Worm (Caenorhabditis elegans) whole organism, young adult: Measurements from ENCODE around the gene srp-8.

Source experiments
- F33H1.4 ChIP-seq: fragments of 200-800 bp; sonication (Bioruptor generic); IDR thresholded peaks from 2 replicates; pipeline ENCODE4 v1.3.6; 2022; ENCODE audit warnings: missing genetic modification reagents, missing genetic modification characterization, missing compliant biosample characterization
- F39B2.1 ChIP-seq: fragments of 200-800 bp; sonication (Bioruptor generic); IDR thresholded peaks from 2 replicates; pipeline ENCODE4 v1.3.6; 2022; ENCODE audit warnings: missing genetic modification reagents, missing genetic modification characterization, missing compliant biosample characterization
- F49E8.2 ChIP-seq: sonication (generic microtip); optimal IDR thresholded peaks from 3 replicates; lab custom pipeline; 2017; ENCODE audit warnings: missing genetic modification characterization, mild to moderate bottlenecking, missing compliant biosample characterization, antibody characterized with exemption, moderate library complexity; ENCODE audit not compliant: insufficient read depth
- F52B5.7 ChIP-seq: sonication (generic microtip); optimal IDR thresholded peaks from 2 replicates; lab custom pipeline; 2016; ENCODE audit warnings: mild to moderate bottlenecking, missing genetic modification characterization, missing compliant biosample characterization
- F57C9.4 ChIP-seq: sonication (generic microtip); optimal IDR thresholded peaks from 2 replicates; lab custom pipeline; 2017; ENCODE audit warnings: mild to moderate bottlenecking, missing genetic modification characterization, missing compliant biosample characterization
- K11D2.4 ChIP-seq: fragments of 200-800 bp; sonication (Bioruptor generic); IDR thresholded peaks from 2 replicates; pipeline ENCODE4 v1.3.6; 2022; ENCODE audit warnings: missing genetic modification reagents, missing genetic modification characterization, missing compliant biosample characterization
- K12H6.12 ChIP-seq: fragments of 200-800 bp; sonication (Bioruptor generic); optimal IDR thresholded peaks from 2 replicates; lab custom pipeline; 2018; ENCODE audit warnings: mild to moderate bottlenecking, missing genetic modification characterization, missing compliant biosample characterization
- Y53G8AR.9 ChIP-seq: fragments of 200-800 bp; sonication (Bioruptor generic); conservative IDR thresholded peaks from 2 replicates; pipeline ENCODE4 v1.3.6; 2022; ENCODE audit warnings: missing genetic modification reagents, missing genetic modification characterization, missing compliant biosample characterization
- Y67H2A.10 ChIP-seq: fragments of 200-800 bp; sonication (Bioruptor generic); conservative IDR thresholded peaks from 2 replicates; pipeline ENCODE4 v1.3.6; 2022; ENCODE audit warnings: missing genetic modification reagents, missing genetic modification characterization, missing compliant biosample characterization
- aptf-2 ChIP-seq: fragments of 200-800 bp; sonication (Bioruptor generic); conservative IDR thresholded peaks from 2 replicates; pipeline ENCODE4 v1.3.6; 2022; ENCODE audit warnings: missing genetic modification reagents, missing genetic modification characterization, missing compliant biosample characterization
- atf-7 ChIP-seq: sonication (generic microtip); optimal IDR thresholded peaks from 2 replicates; lab custom pipeline; 2017; ENCODE audit warnings: mild to moderate bottlenecking, missing genetic modification characterization, missing compliant biosample characterization
- attf-3 ChIP-seq: fragments of 200-800 bp; sonication (Bioruptor generic); conservative IDR thresholded peaks from 2 replicates; pipeline ENCODE4 v1.3.6; 2022; ENCODE audit warnings: missing genetic modification reagents, missing genetic modification characterization, missing compliant biosample characterization
- attf-5 ChIP-seq: fragments of 200-800 bp; sonication (Bioruptor generic); optimal IDR thresholded peaks from 2 replicates; lab custom pipeline; 2018; ENCODE audit warnings: mild to moderate bottlenecking, missing genetic modification characterization, missing compliant biosample characterization
- attf-6 ChIP-seq: fragments of 200-800 bp; sonication (Bioruptor generic); IDR thresholded peaks from 2 replicates; pipeline ENCODE4 v1.3.6; 2022; ENCODE audit warnings: missing genetic modification reagents, missing genetic modification characterization, missing compliant biosample characterization
- cebp-2 ChIP-seq: fragments of 200-800 bp; sonication (Bioruptor generic); IDR thresholded peaks from 2 replicates; pipeline ENCODE4 v1.3.6; 2022; ENCODE audit warnings: missing genetic modification characterization, missing compliant biosample characterization
- ceh-27 ChIP-seq: fragments of 200-800 bp; sonication (Bioruptor generic); optimal IDR thresholded peaks from 2 replicates; lab custom pipeline; 2018; ENCODE audit warnings: mild to moderate bottlenecking, missing genetic modification characterization, moderate library complexity, missing compliant biosample characterization
- dox-1 ChIP-seq: fragments of 200-800 bp; sonication (Bioruptor generic); IDR thresholded peaks from 2 replicates; pipeline ENCODE4 v1.3.6; 2022; ENCODE audit warnings: missing genetic modification reagents, missing genetic modification characterization, missing compliant biosample characterization
- dpl-1 ChIP-seq: fragments of 150-350 bp; optimal IDR thresholded peaks from 2 replicates; lab custom pipeline; 2014; ENCODE audit warnings: missing biosample characterization, missing genetic modification reagents, missing genetic modification characterization
- efl-1 ChIP-seq: fragments of 150-350 bp; optimal IDR thresholded peaks from 2 replicates; lab custom pipeline; 2014; ENCODE audit warnings: missing biosample characterization, missing genetic modification reagents, missing genetic modification characterization
- egl-18 ChIP-seq: fragments of 200-800 bp; sonication (Bioruptor generic); IDR thresholded peaks from 2 replicates; pipeline ENCODE4 v1.3.6; 2022; ENCODE audit warnings: missing genetic modification reagents, missing genetic modification characterization, missing compliant biosample characterization
- ets-4 ChIP-seq: fragments of 200-800 bp; sonication (Bioruptor generic); optimal IDR thresholded peaks from 2 replicates; lab custom pipeline; 2018; ENCODE audit warnings: mild to moderate bottlenecking, missing genetic modification characterization, missing compliant biosample characterization
- hlh-26 ChIP-seq: fragments of 200-800 bp; sonication (Bioruptor generic); conservative IDR thresholded peaks from 2 replicates; pipeline ENCODE4 v1.3.6; 2022; ENCODE audit warnings: missing genetic modification reagents, missing genetic modification characterization, missing compliant biosample characterization
- hmg-1.2 ChIP-seq: fragments of 200-800 bp; sonication (Bioruptor generic); IDR thresholded peaks from 2 replicates; pipeline ENCODE4 v1.3.6; 2022; ENCODE audit warnings: missing genetic modification reagents, missing genetic modification characterization, missing compliant biosample characterization
- hmg-20 ChIP-seq: fragments of 200-800 bp; sonication (Bioruptor generic); IDR thresholded peaks from 2 replicates; pipeline ENCODE4 v1.3.6; 2022; ENCODE audit warnings: missing genetic modification reagents, missing genetic modification characterization, missing compliant biosample characterization
- lin-26 ChIP-seq: fragments of 200-800 bp; sonication (Bioruptor generic); IDR thresholded peaks from 2 replicates; pipeline ENCODE4 v1.3.6; 2022; ENCODE audit warnings: missing genetic modification reagents, missing genetic modification characterization, missing compliant biosample characterization
- lin-35 ChIP-seq, 3 experiments: fragments of 150-350 bp in 2 of 3; sonication (generic microtip) in 1 of 3; optimal IDR thresholded peaks; 2 replicates each; lab custom pipeline; 2014 to 2018; ENCODE audit warnings: missing biosample characterization in 3 of 3, missing genetic modification characterization in 3 of 3, missing genetic modification reagents in 3 of 3
- lin-54 ChIP-seq: fragments of 200-800 bp; sonication (Bioruptor generic); optimal IDR thresholded peaks from 2 replicates; lab custom pipeline; 2018; ENCODE audit warnings: mild to moderate bottlenecking, missing genetic modification characterization, missing compliant biosample characterization
- lir-1 ChIP-seq: fragments of 200-800 bp; sonication (Bioruptor generic); conservative IDR thresholded peaks from 2 replicates; pipeline ENCODE4 v1.3.6; 2022; ENCODE audit warnings: missing genetic modification reagents, missing genetic modification characterization, missing compliant biosample characterization
- madf-3 ChIP-seq: fragments of 200-800 bp; sonication (Bioruptor generic); IDR thresholded peaks from 2 replicates; pipeline ENCODE4 v1.3.6; 2022; ENCODE audit warnings: missing genetic modification reagents, missing genetic modification characterization, missing compliant biosample characterization
- madf-6 ChIP-seq: fragments of 200-800 bp; sonication (Bioruptor generic); IDR thresholded peaks from 2 replicates; pipeline ENCODE4 v1.3.6; 2022; ENCODE audit warnings: missing genetic modification reagents, missing genetic modification characterization, missing compliant biosample characterization
- mcd-1 ChIP-seq: fragments of 200-800 bp; sonication (Bioruptor generic); IDR thresholded peaks from 2 replicates; pipeline ENCODE4 v1.3.6; 2022; ENCODE audit warnings: missing genetic modification reagents, missing genetic modification characterization, missing compliant biosample characterization
- rcor-1 ChIP-seq: fragments of 200-800 bp; sonication (Bioruptor generic); IDR thresholded peaks from 2 replicates; pipeline ENCODE4 v1.3.6; 2022; ENCODE audit warnings: missing genetic modification reagents, missing genetic modification characterization, missing compliant biosample characterization
- rec-8 ChIP-seq, 2 experiments: sonication (generic microtip); optimal IDR thresholded peaks; 2 replicates each; lab custom pipeline; 2016; ENCODE audit warnings: mild to moderate bottlenecking in 2 of 2, missing genetic modification characterization in 2 of 2, missing genetic modification reagents in 2 of 2, missing genotype in 2 of 2, missing biosample characterization in 1 of 2, missing compliant biosample characterization in 1 of 2, moderate library complexity in 1 of 2
- snpc-1.3 ChIP-seq: sonication (generic microtip); optimal IDR thresholded peaks from 2 replicates; lab custom pipeline; 2017; ENCODE audit warnings: missing genetic modification characterization, mild to moderate bottlenecking, missing compliant biosample characterization, antibody characterized with exemption, moderate library complexity, missing genotype, missing genetic modification reagents; ENCODE audit not compliant: insufficient read depth
- snpc-4 ChIP-seq, 5 experiments: fragments of 150-350 bp in 1 of 5; sonication (generic microtip) in 4 of 5; optimal IDR thresholded peaks; 2 replicates each; lab custom pipeline; 2014 to 2018; ENCODE audit warnings: missing genetic modification characterization in 5 of 5, missing biosample characterization in 3 of 5, antibody characterized with exemption in 2 of 5, mild to moderate bottlenecking in 2 of 5, missing compliant biosample characterization in 2 of 5, missing genotype in 2 of 5, moderate library complexity in 2 of 5, missing genetic modification reagents in 1 of 5
- somi-1 ChIP-seq: fragments of 200-800 bp; sonication (Bioruptor generic); optimal IDR thresholded peaks from 2 replicates; lab custom pipeline; 2018; ENCODE audit warnings: mild to moderate bottlenecking, missing genetic modification characterization, missing compliant biosample characterization
- tbx-9 ChIP-seq: sonication (generic microtip); optimal IDR thresholded peaks from 2 replicates; lab custom pipeline; 2016; ENCODE audit warnings: borderline replicate concordance, missing genetic modification characterization, inconsistent platforms, missing compliant biosample characterization
- unc-62 ChIP-seq: fragments of 150-350 bp; optimal IDR thresholded peaks from 2 replicates; lab custom pipeline; 2014; ENCODE audit warnings: missing biosample characterization, missing genetic modification reagents, missing genetic modification characterization
- ztf-25 ChIP-seq: fragments of 200-800 bp; sonication (Bioruptor generic); IDR thresholded peaks from 2 replicates; pipeline ENCODE4 v1.3.6; 2022; ENCODE audit warnings: missing genetic modification reagents, missing genetic modification characterization, missing compliant biosample characterization

srp-8 gene

ce11 chrV:8217661-8218265, 34.3 kb downstream of the srp-8 start, which contains the start of gene K07C11.8 (continued):
- peak; percentile 5 for TF ChIP-seq ets-4 (GFP tag; lab: Kevin White, UChicago)
- no peak for TF ChIP-seq F39B2.1 (GFP tag; lab: Robert Waterston, UW)
- no peak for TF ChIP-seq dpl-1 (GFP tag; lab: Kevin White, UChicago)
- no peak for TF ChIP-seq lin-54
- no peak for TF ChIP-seq lin-35 (GFP tag; optimal IDR thresholded peaks at IDR 0.05; lab: Kevin White, UChicago)
- no peak for TF ChIP-seq F57C9.4 (tag; lab: Kevin White, UChicago)
- TF ChIP-seq K12H6.12: no peak
- no peak for TF ChIP-seq tbx-9 (tag; lab: Kevin White, UChicago)
- TF ChIP-seq F52B5.7 (tag; lab: Kevin White, UChicago): no peak
- TF ChIP-seq hmg-1.2: no peak; the same call in 1 of the 2 replicates
- peak; percentile 35; the same call in 1 of the 2 replicates for TF ChIP-seq dox-1 (GFP tag; lab: Robert Waterston, UW)
- no peak for TF ChIP-seq lin-26 (GFP tag; lab: Robert Waterston, UW)
- no peak for TF ChIP-seq attf-6 (GFP tag; lab: Robert Waterston, UW)
- no peak for TF ChIP-seq K11D2.4
- TF ChIP-seq snpc-1.3 (tag; lab: Kevin White, UChicago): no peak
- TF ChIP-seq aptf-2 (GFP tag; lab: Robert Waterston, UW): no peak
- TF ChIP-seq ztf-25 (GFP tag; lab: Robert Waterston, UW): no peak
- no peak for TF ChIP-seq Y53G8AR.9 (GFP tag; lab: Robert Waterston, UW)
- TF ChIP-seq attf-5 (GFP tag; lab: Kevin White, UChicago): no peak
- TF ChIP-seq egl-18 (GFP tag; lab: Robert Waterston, UW): no peak
- TF ChIP-seq atf-7 (tag; lab: Kevin White, UChicago): peak; percentile 49
- TF ChIP-seq unc-62 (GFP tag; lab: Kevin White, UChicago): no peak
- no peak for TF ChIP-seq F33H1.4 (GFP tag; lab: Robert Waterston, UW)
- no peak for TF ChIP-seq madf-3 (GFP tag; lab: Robert Waterston, UW)
- TF ChIP-seq hmg-20 (GFP tag; lab: Robert Waterston, UW): no peak
- no peak for TF ChIP-seq F49E8.2 (tag; lab: Kevin White, UChicago)
- TF ChIP-seq hlh-26 (GFP tag; lab: Robert Waterston, UW): no peak
- TF ChIP-seq madf-6: no peak

ce11 chrV:8219550-8219949, 36.1 kb downstream of the srp-8 start:
- TF ChIP-seq ceh-27 (GFP tag; lab: Kevin White, UChicago) (no peak), somi-1 (GFP tag; lab: Kevin White, UChicago) (no peak), aptf-2 (GFP tag; lab: Robert Waterston, UW) (no peak), K12H6.12 (no peak), mcd-1 (GFP tag; lab: Robert Waterston, UW) (no peak)

ce11 chrV:8221083-8221538, 37.6 kb downstream of the srp-8 start, which contains the start of the genes cogc-6 and air-1:
Gene cogc-6 (minus strand): TSS chrV:8221316.
Gene air-1 (plus strand): TSS chrV:8221488.
- no peak for TF ChIP-seq lir-1 (GFP tag; lab: Robert Waterston, UW)
- no peak for TF ChIP-seq rcor-1 (GFP tag; lab: Robert Waterston, UW)
- TF ChIP-seq snpc-4 (GFP tag; optimal IDR thresholded peaks at IDR 0.05; lab: Kevin White, UChicago): peak; percentile 11
- peak in 1 of 4 experiments; percentile 30 for TF ChIP-seq snpc-4 (tag; optimal IDR thresholded peaks at IDR 0.05; lab: Kevin White, UChicago)
- TF ChIP-seq ceh-27 (GFP tag; lab: Kevin White, UChicago): no peak
- peak; percentile 36 for TF ChIP-seq efl-1 (GFP tag; lab: Kevin White, UChicago)
- no peak for TF ChIP-seq rec-8 (tag; optimal IDR thresholded peaks at IDR 0.05; lab: Kevin White, UChicago)
- TF ChIP-seq attf-3: peak; percentile 94
- no peak for TF ChIP-seq mcd-1 (GFP tag; lab: Robert Waterston, UW)
- TF ChIP-seq cebp-2 (GFP tag; lab: Robert Waterston, UW): no peak
- TF ChIP-seq Y67H2A.10 (GFP tag; lab: Robert Waterston, UW): no peak
